Worm (Caenorhabditis elegans) whole organism, early embryonic: Measurements from ENCODE around the gene W01D2.1.

Experiments
- B0310.2 ChIP-seq: sonication (generic microtip); optimal IDR thresholded peaks from 2 replicates; lab custom pipeline; 2016; ENCODE audit warnings: mild to moderate bottlenecking, missing genetic modification characterization, missing compliant biosample characterization
- aly-1 ChIP-seq: sonication (generic microtip); optimal IDR thresholded peaks from 2 replicates; lab custom pipeline; 2016; ENCODE audit warnings: missing genetic modification characterization, missing compliant biosample characterization
- ama-1 ChIP-seq: fragments of 150-350 bp; optimal IDR thresholded peaks from 2 replicates; lab custom pipeline; 2014
- ceh-13 ChIP-seq: fragments of 200-800 bp; sonication (Bioruptor generic); optimal IDR thresholded peaks from 2 replicates; lab custom pipeline; 2018; ENCODE audit warnings: mild to moderate bottlenecking, missing genetic modification characterization, missing compliant biosample characterization
- ets-7 ChIP-seq: sonication (generic microtip); optimal IDR thresholded peaks from 2 replicates; lab custom pipeline; 2016; ENCODE audit warnings: missing genotype, missing genetic modification characterization, missing compliant biosample characterization
- flt-1 ChIP-seq: fragments of 200-800 bp; sonication (Bioruptor generic); IDR thresholded peaks from 2 replicates; pipeline ENCODE4 v1.3.6; 2022; ENCODE audit warnings: missing genetic modification characterization, missing compliant biosample characterization
- hmbx-1 ChIP-seq: sonication (generic microtip); optimal IDR thresholded peaks from 2 replicates; lab custom pipeline; 2016; ENCODE audit warnings: mild to moderate bottlenecking, missing genetic modification characterization, missing compliant biosample characterization
- hmg-4 ChIP-seq: fragments of 200-800 bp; sonication (Bioruptor generic); optimal IDR thresholded peaks from 2 replicates; lab custom pipeline; 2018; ENCODE audit warnings: mild to moderate bottlenecking, missing genetic modification characterization, missing compliant biosample characterization
- hnd-1 ChIP-seq: sonication (generic microtip); optimal IDR thresholded peaks from 2 replicates; lab custom pipeline; 2016; ENCODE audit warnings: missing genetic modification characterization, missing compliant biosample characterization
- pes-1 ChIP-seq: fragments of 200-800 bp; sonication (Bioruptor generic); IDR thresholded peaks from 2 replicates; pipeline ENCODE4 v1.3.6; 2022; ENCODE audit warnings: missing genetic modification reagents, missing genetic modification characterization, missing compliant biosample characterization
- sea-1 ChIP-seq: fragments of 200-800 bp; sonication (Bioruptor generic); conservative IDR thresholded peaks from 2 replicates; pipeline ENCODE4 v1.3.6; 2022; ENCODE audit warnings: missing genetic modification characterization, missing compliant biosample characterization
- tbx-11 ChIP-seq: fragments of 200-800 bp; sonication (Bioruptor generic); IDR thresholded peaks from 2 replicates; pipeline ENCODE4 v1.3.6; 2022; ENCODE audit warnings: missing genetic modification characterization, missing compliant biosample characterization

DNA sequence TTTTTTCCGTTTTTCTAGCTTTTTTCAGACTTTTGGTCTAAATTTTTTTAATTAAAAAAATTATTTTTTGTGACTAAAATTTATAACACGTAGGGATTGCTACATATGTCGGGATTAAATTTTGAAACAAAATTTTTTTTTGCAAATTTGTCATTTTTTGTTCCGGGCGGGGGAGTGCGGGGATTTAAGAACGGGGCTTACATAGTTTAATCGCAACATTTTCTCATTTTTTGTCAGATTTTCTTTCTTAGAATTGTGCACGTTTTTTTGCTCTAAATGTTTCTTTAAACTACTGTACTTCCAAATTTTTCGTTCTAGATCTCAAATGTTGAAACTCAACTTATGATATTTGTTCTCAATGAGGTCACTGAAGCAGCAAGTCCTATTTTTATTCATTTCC lies 24.6 kb upstream of the W01D2.1 start, which contains the start of gene Y54E2A.10:
- TF ChIP-seq ceh-13 (GFP tag; lab: Kevin White, UChicago) (no peak), ama-1 (no peak), tbx-11 (GFP tag; lab: Robert Waterston, UW) (no peak), pes-1 (no peak), hmg-4 (GFP tag; lab: Kevin White, UChicago) (no peak), aly-1 (no peak), hmbx-1 (no peak), B0310.2 (tag; lab: Kevin White, UChicago) (no peak), sea-1 (no peak), flt-1 (no peak), hnd-1 (tag; lab: Kevin White, UChicago) (no peak), ets-7 (no peak)
